Fruit fly (Drosophila melanogaster) whole organism, embryonic: ENCODE results near the gene amos.
A peak's percentile ranks its signal among the peaks of the same experiment; 100 is the strongest.

Experiments
- BtbVII ChIP-seq: fragments of 200-800 bp; sonication (Bioruptor generic); optimal IDR thresholded peaks from 3 replicates; lab custom pipeline; 2017; ENCODE audit warnings: missing biosample characterization, mild to moderate bottlenecking, missing genetic modification characterization
- Bteb2 ChIP-seq: fragments of 200-800 bp; sonication (Bioruptor generic); optimal IDR thresholded peaks from 2 replicates; lab custom pipeline; 2016; ENCODE audit warnings: missing biosample characterization, missing genetic modification characterization
- CG10147 ChIP-seq: fragments of 200-800 bp; sonication (Bioruptor generic); optimal IDR thresholded peaks from 2 replicates; lab custom pipeline; 2019; ENCODE audit warnings: missing biosample characterization, mild to moderate bottlenecking, missing genetic modification characterization, moderate library complexity
- CG12071 ChIP-seq: fragments of 200-800 bp; sonication (Bioruptor generic); optimal IDR thresholded peaks from 3 replicates; lab custom pipeline; 2018; ENCODE audit warnings: missing biosample characterization, mild to moderate bottlenecking, missing genetic modification characterization
- CG12104 ChIP-seq: fragments of 200-800 bp; sonication (Bioruptor generic); optimal IDR thresholded peaks from 3 replicates; lab custom pipeline; 2016; ENCODE audit warnings: missing biosample characterization, missing genetic modification characterization
- CG13123 ChIP-seq: fragments of 200-800 bp; sonication (Bioruptor generic); optimal IDR thresholded peaks from 2 replicates; lab custom pipeline; 2016; ENCODE audit warnings: missing biosample characterization, missing genetic modification characterization
- CG14014 ChIP-seq: fragments of 200-800 bp; sonication (Bioruptor generic); IDR thresholded peaks from 2 replicates; pipeline ENCODE4 v1.3.6; 2022; ENCODE audit warnings: missing biosample characterization, missing genetic modification characterization
- CG15011 ChIP-seq: fragments of 200-800 bp; sonication (Bioruptor generic); optimal IDR thresholded peaks from 3 replicates; lab custom pipeline; 2018; ENCODE audit warnings: missing biosample characterization, mild to moderate bottlenecking, missing genetic modification characterization
- CG15514 ChIP-seq: fragments of 200-800 bp; sonication (Bioruptor generic); optimal IDR thresholded peaks from 3 replicates; lab custom pipeline; 2017; ENCODE audit warnings: missing biosample characterization, missing genetic modification characterization, mild to moderate bottlenecking, moderate library complexity, missing genetic modification reagents
- CG17568 ChIP-seq: fragments of 200-800 bp; sonication (Bioruptor generic); optimal IDR thresholded peaks from 2 replicates; lab custom pipeline; 2018; ENCODE audit warnings: missing biosample characterization, mild to moderate bottlenecking, missing genetic modification characterization, moderate library complexity
- CG1832 ChIP-seq: fragments of 200-800 bp; sonication (Bioruptor generic); optimal IDR thresholded peaks from 2 replicates; lab custom pipeline; 2017; ENCODE audit warnings: missing biosample characterization, mild to moderate bottlenecking, missing genetic modification characterization, inconsistent platforms
- CG18599 ChIP-seq: fragments of 200-800 bp; sonication (Bioruptor generic); optimal IDR thresholded peaks from 3 replicates; lab custom pipeline; 2017; ENCODE audit warnings: missing biosample characterization, missing genetic modification characterization, mild to moderate bottlenecking, moderate library complexity, missing genetic modification reagents
- CG2120 ChIP-seq: fragments of 200-800 bp; sonication (Bioruptor generic); optimal IDR thresholded peaks from 3 replicates; lab custom pipeline; 2016; ENCODE audit warnings: missing biosample characterization, missing genetic modification characterization
- CG3281 ChIP-seq: fragments of 200-800 bp; sonication (Bioruptor generic); optimal IDR thresholded peaks from 3 replicates; lab custom pipeline; 2017; ENCODE audit warnings: missing biosample characterization, mild to moderate bottlenecking, missing genetic modification characterization
- CG34376 ChIP-seq: fragments of 200-800 bp; sonication (Bioruptor generic); optimal IDR thresholded peaks from 2 replicates; lab custom pipeline; 2018; ENCODE audit warnings: missing biosample characterization, mild to moderate bottlenecking, missing genetic modification characterization
- CG4328 ChIP-seq: fragments of 200-800 bp; sonication (Bioruptor generic); optimal IDR thresholded peaks from 3 replicates; lab custom pipeline; 2017; ENCODE audit warnings: missing biosample characterization, missing genetic modification reagents, missing genetic modification characterization
- CG6765 ChIP-seq: fragments of 200-800 bp; sonication (Bioruptor generic); optimal IDR thresholded peaks from 3 replicates; lab custom pipeline; 2017; ENCODE audit warnings: missing biosample characterization, mild to moderate bottlenecking, missing genetic modification characterization
- CG7556 ChIP-seq: fragments of 200-800 bp; sonication (Bioruptor generic); optimal IDR thresholded peaks from 2 replicates; lab custom pipeline; 2017; ENCODE audit warnings: missing biosample characterization, mild to moderate bottlenecking, missing genetic modification characterization
- CG8089 ChIP-seq: fragments of 200-800 bp; sonication (Bioruptor generic); optimal IDR thresholded peaks from 3 replicates; lab custom pipeline; 2016; ENCODE audit warnings: missing biosample characterization, missing genetic modification characterization
- Dll ChIP-seq: fragments of 200-800 bp; sonication (Bioruptor generic); IDR thresholded peaks from 4 replicates; pipeline ENCODE4 v1.3.6; 2022; ENCODE audit warnings: missing biosample characterization, missing genetic modification characterization; ENCODE audit not compliant: partially characterized antibody
- Drgx ChIP-seq: fragments of 200-800 bp; sonication (Bioruptor generic); IDR thresholded peaks from 2 replicates; pipeline ENCODE4 v1.3.6; 2022; ENCODE audit warnings: missing biosample characterization, missing genetic modification characterization
- Ets65A ChIP-seq: fragments of 200-800 bp; sonication (Bioruptor generic); peaks from one replicate; lab custom pipeline; 2016; ENCODE audit warnings: missing biosample characterization, missing genetic modification characterization
- Fer1 ChIP-seq: fragments of 200-800 bp; sonication (Bioruptor generic); optimal IDR thresholded peaks from 2 replicates; lab custom pipeline; 2017; ENCODE audit warnings: missing biosample characterization, mild to moderate bottlenecking, missing genetic modification characterization
- Hmr ChIP-seq: fragments of 200-800 bp; sonication (Bioruptor generic); optimal IDR thresholded peaks from 3 replicates; lab custom pipeline; 2017; ENCODE audit warnings: mild to moderate bottlenecking, missing biosample characterization, missing genetic modification reagents, missing genetic modification characterization
- Mad ChIP-seq: fragments of 200-800 bp; sonication (Bioruptor generic); optimal IDR thresholded peaks from 2 replicates; lab custom pipeline; 2016; ENCODE audit warnings: missing biosample characterization, missing genetic modification characterization
- Med ChIP-seq: fragments of 200-800 bp; sonication (Bioruptor generic); peaks from one replicate; lab custom pipeline; 2016; ENCODE audit warnings: missing biosample characterization, missing genetic modification characterization, mild to moderate bottlenecking, inconsistent platforms, moderate library complexity
- Meics ChIP-seq: fragments of 200-800 bp; sonication (Bioruptor generic); optimal IDR thresholded peaks from 2 replicates; lab custom pipeline; 2017; ENCODE audit warnings: missing biosample characterization, mild to moderate bottlenecking, missing genetic modification characterization
- NfI ChIP-seq: fragments of 200-800 bp; sonication (Bioruptor generic); optimal IDR thresholded peaks from 3 replicates; lab custom pipeline; 2018; ENCODE audit warnings: missing biosample characterization, mild to moderate bottlenecking, missing genetic modification characterization, moderate library complexity
- PHDP ChIP-seq: fragments of 200-800 bp; sonication (Bioruptor generic); optimal IDR thresholded peaks from 3 replicates; lab custom pipeline; 2018; ENCODE audit warnings: missing biosample characterization, mild to moderate bottlenecking, missing genetic modification characterization, moderate library complexity
- Sox100B ChIP-seq: fragments of 200-800 bp; sonication (Bioruptor generic); optimal IDR thresholded peaks from 3 replicates; lab custom pipeline; 2018; ENCODE audit warnings: missing biosample characterization, mild to moderate bottlenecking, missing genetic modification characterization
- bigmax ChIP-seq: fragments of 200-800 bp; sonication (Bioruptor generic); optimal IDR thresholded peaks from 2 replicates; lab custom pipeline; 2018; ENCODE audit warnings: missing biosample characterization, mild to moderate bottlenecking, missing genetic modification characterization
- cg ChIP-seq: fragments of 200-800 bp; sonication (Bioruptor generic); optimal IDR thresholded peaks from 3 replicates; lab custom pipeline; 2019; ENCODE audit warnings: missing biosample characterization, mild to moderate bottlenecking, missing genetic modification characterization, moderate library complexity
- crc ChIP-seq: fragments of 200-800 bp; sonication (Bioruptor generic); optimal IDR thresholded peaks from 2 replicates; lab custom pipeline; 2016; ENCODE audit warnings: missing biosample characterization, missing genetic modification characterization
- hkb ChIP-seq, 2 experiments: fragments of 200-800 bp in 1 of 2; fragments of >200 bp in 1 of 2; sonication (Bioruptor generic) in 1 of 2; IDR thresholded peaks in 1 of 2; optimal IDR thresholded peaks in 1 of 2; 2 replicates each; pipeline versions ENCODE4 v1.3.6 to Lab custom; 2017 to 2022; ENCODE audit warnings: missing biosample characterization in 1 of 2, missing genetic modification characterization in 1 of 2
- lab ChIP-seq: fragments of 200-800 bp; sonication (Bioruptor generic); optimal IDR thresholded peaks from 3 replicates; lab custom pipeline; 2017; ENCODE audit warnings: missing biosample characterization, missing genetic modification characterization, mild to moderate bottlenecking, moderate library complexity, missing genetic modification reagents
- nmo ChIP-seq: fragments of 200-800 bp; sonication (Bioruptor generic); optimal IDR thresholded peaks from 2 replicates; lab custom pipeline; 2018; ENCODE audit warnings: missing biosample characterization, mild to moderate bottlenecking, missing genetic modification characterization, moderate library complexity
- prd ChIP-seq, 3 experiments: fragments of >200 bp in 2 of 3; fragments of 200-800 bp in 1 of 3; sonication (Bioruptor generic) in 1 of 3; optimal IDR thresholded peaks in 2 of 3; IDR thresholded peaks in 1 of 3; 2 replicates in 2 of 3; 3 replicates in 1 of 3; pipeline versions ENCODE4 v1.3.6 to Lab custom; 2017 to 2022; ENCODE audit warnings: missing biosample characterization in 1 of 3, missing genetic modification characterization in 1 of 3
- sens ChIP-seq: fragments of 200-800 bp; sonication (Bioruptor generic); peaks from one replicate; lab custom pipeline; 2016; ENCODE audit warnings: missing biosample characterization, missing genetic modification characterization
- shn ChIP-seq: fragments of 200-800 bp; sonication (Bioruptor generic); optimal IDR thresholded peaks from 3 replicates; lab custom pipeline; 2016; ENCODE audit warnings: missing biosample characterization, missing genetic modification characterization
- sisA ChIP-seq: fragments of 200-800 bp; sonication (Bioruptor generic); IDR thresholded peaks from 2 replicates; pipeline ENCODE4 v1.3.6; 2022; ENCODE audit warnings: missing biosample characterization, missing genetic modification characterization
- trh ChIP-seq: fragments of 200-800 bp; sonication (Bioruptor generic); optimal IDR thresholded peaks from 2 replicates; lab custom pipeline; 2016; ENCODE audit warnings: missing biosample characterization, missing genetic modification characterization
- ttk ChIP-seq: fragments of 200-800 bp; sonication (Bioruptor generic); IDR thresholded peaks from 2 replicates; pipeline ENCODE4 v2.1.2; 2022; ENCODE audit warnings: missing biosample characterization, missing genetic modification characterization
- tx ChIP-seq: fragments of 200-800 bp; sonication (Bioruptor generic); optimal IDR thresholded peaks from 2 replicates; lab custom pipeline; 2016; ENCODE audit warnings: missing biosample characterization, missing genetic modification characterization
- wor ChIP-seq: fragments of 200-800 bp; sonication (Bioruptor generic); IDR thresholded peaks from 2 replicates; pipeline ENCODE4 v1.3.6; 2022; ENCODE audit warnings: missing biosample characterization, missing genetic modification characterization

Gene amos

DNA sequence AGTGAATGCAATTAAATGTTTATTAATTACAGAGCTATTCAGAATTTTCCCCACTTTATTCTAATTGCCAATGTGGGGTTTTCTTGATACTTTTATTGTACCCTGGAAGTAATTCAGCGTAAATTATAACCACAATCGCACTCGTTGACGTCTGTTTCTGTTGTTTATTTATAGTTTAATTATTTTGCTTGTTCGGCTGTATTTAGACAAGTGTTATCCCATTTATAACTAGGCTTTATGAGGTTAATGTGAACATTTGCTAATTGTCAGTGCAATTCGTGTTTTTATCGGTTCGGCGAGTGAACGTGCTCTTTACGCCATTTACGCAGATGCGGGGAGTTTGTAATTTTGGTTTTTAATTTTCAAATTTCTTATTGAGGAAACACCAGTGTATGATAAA lies 28.3 kb upstream of the amos start:
- TF ChIP-seq Bteb2 = peak; percentile 18
- TF ChIP-seq PHDP (tag; lab: Kevin White, UChicago) = peak; percentile 19
- TF ChIP-seq ttk = no peak
- TF ChIP-seq CG10147 (GFP tag; lab: Kevin White, UChicago) = no peak
- no peak for TF ChIP-seq CG1832 (GFP tag; lab: Kevin White, UChicago)
- TF ChIP-seq CG15011 (GFP tag; lab: Kevin White, UChicago) = peak; percentile 5
- no peak for TF ChIP-seq tx (GFP tag; lab: Kevin White, UChicago)
- no peak for TF ChIP-seq nmo (GFP tag; lab: Kevin White, UChicago)
- TF ChIP-seq CG12104 (GFP tag; lab: Kevin White, UChicago) = no peak
- no peak for TF ChIP-seq CG4328
- no peak for TF ChIP-seq sisA
- peak; percentile 8 for TF ChIP-seq CG15514 (GFP tag; lab: Kevin White, UChicago)
- peak; percentile 6 for TF ChIP-seq CG2120
- TF ChIP-seq prd (optimal IDR thresholded peaks at IDR 0.05; lab: Kevin White, UChicago) = no peak
- TF ChIP-seq prd (GFP tag; IDR thresholded peaks at IDR 0.05; lab: Robert Waterston, UW) = no peak
- peak; percentile 27 for TF ChIP-seq CG7556
- peak; percentile 11; the same call in 1 of the 2 replicates for TF ChIP-seq CG14014 (GFP tag; lab: Robert Waterston, UW)
- peak; percentile 63 for TF ChIP-seq Ets65A (GFP tag; lab: Kevin White, UChicago)
- TF ChIP-seq sens (GFP tag; lab: Kevin White, UChicago) = no peak
- no peak for TF ChIP-seq cg
- peak; percentile 48 for TF ChIP-seq Fer1 (GFP tag; lab: Kevin White, UChicago)
- no peak for TF ChIP-seq Sox100B (GFP tag; lab: Kevin White, UChicago)
- TF ChIP-seq bigmax (GFP tag; lab: Kevin White, UChicago) = no peak
- TF ChIP-seq BtbVII (GFP tag; lab: Kevin White, UChicago) = peak; percentile 51
- peak; percentile 7 for TF ChIP-seq CG3281
- TF ChIP-seq lab (GFP tag; lab: Kevin White, UChicago) = peak; percentile 37
- TF ChIP-seq CG34376 = no peak
- no peak for TF ChIP-seq wor
- peak; percentile 69 for TF ChIP-seq Med (GFP tag; lab: Kevin White, UChicago)
- TF ChIP-seq Dll (GFP tag; lab: Robert Waterston, UW) = no peak
- peak; percentile 21 for TF ChIP-seq CG6765 (GFP tag; lab: Kevin White, UChicago)
- TF ChIP-seq CG13123 = no peak
- TF ChIP-seq crc (GFP tag; lab: Kevin White, UChicago) = no peak
- TF ChIP-seq NfI = no peak
- TF ChIP-seq trh (GFP tag; lab: Kevin White, UChicago) = no peak
- no peak for TF ChIP-seq Mad (GFP tag; lab: Kevin White, UChicago)
- TF ChIP-seq hkb (optimal IDR thresholded peaks at IDR 0.05; lab: Kevin White, UChicago) = no peak
- no peak for TF ChIP-seq hkb (GFP tag; IDR thresholded peaks at IDR 0.05; lab: Robert Waterston, UW)
- no peak for TF ChIP-seq CG8089 (GFP tag; lab: Kevin White, UChicago)
- peak; percentile 45 for TF ChIP-seq CG12071 (GFP tag; lab: Kevin White, UChicago)
- no peak for TF ChIP-seq shn (GFP tag; lab: Kevin White, UChicago)
- peak; percentile 2 for TF ChIP-seq Meics (GFP tag; lab: Kevin White, UChicago)
- TF ChIP-seq Hmr = peak; percentile 46
- TF ChIP-seq CG18599 (GFP tag; lab: Kevin White, UChicago) = peak; percentile 60
- TF ChIP-seq Drgx (GFP tag; lab: Robert Waterston, UW) = no peak
- peak; percentile 2 for TF ChIP-seq CG17568
- TF ChIP-seq, all 482 proteins: peak for 19
